Fruit fly (Drosophila melanogaster) whole organism, embryonic: ENCODE measurements around the gene CBP.

ENCODE experiments used
- Abd-B ChIP-seq: fragments of 200-800 bp; sonication (Bioruptor generic); optimal IDR thresholded peaks from 2 replicates; lab custom pipeline; 2018; ENCODE audit warnings: missing biosample characterization, mild to moderate bottlenecking, missing genetic modification characterization, moderate library complexity
- Antp ChIP-seq: fragments of 200-800 bp; sonication (Bioruptor generic); optimal IDR thresholded peaks from 3 replicates; lab custom pipeline; 2016; ENCODE audit warnings: missing biosample characterization, missing genetic modification characterization
- Atf-2 ChIP-seq: fragments of 200-800 bp; sonication (Bioruptor generic); optimal IDR thresholded peaks from 2 replicates; lab custom pipeline; 2016; ENCODE audit warnings: missing biosample characterization, missing genetic modification characterization
- CG10209 ChIP-seq: fragments of 200-800 bp; sonication (Bioruptor generic); optimal IDR thresholded peaks from 3 replicates; lab custom pipeline; 2017; ENCODE audit warnings: missing biosample characterization, mild to moderate bottlenecking, missing genetic modification characterization, missing genetic modification reagents
- CG10321 ChIP-seq: fragments of 200-800 bp; sonication (Bioruptor generic); IDR thresholded peaks from 2 replicates; pipeline ENCODE4 v1.3.6; 2022; ENCODE audit warnings: missing biosample characterization, missing genetic modification characterization
- CG10543 ChIP-seq: fragments of 200-800 bp; sonication (Bioruptor generic); optimal IDR thresholded peaks from 3 replicates; lab custom pipeline; 2017; ENCODE audit warnings: missing biosample characterization, mild to moderate bottlenecking, missing genetic modification characterization, moderate library complexity
- CG11093 ChIP-seq: fragments of 200-800 bp; sonication (Bioruptor generic); IDR thresholded peaks from 3 replicates; pipeline ENCODE4 v1.3.6; 2022; ENCODE audit warnings: missing biosample characterization, missing genetic modification characterization
- CG11560 ChIP-seq: fragments of 200-800 bp; sonication (Bioruptor generic); IDR thresholded peaks from 3 replicates; pipeline ENCODE4 v1.3.6; 2022; ENCODE audit warnings: missing biosample characterization, missing genetic modification characterization
- CG2678 ChIP-seq: fragments of 200-800 bp; sonication (Bioruptor generic); optimal IDR thresholded peaks from 3 replicates; lab custom pipeline; 2019; ENCODE audit warnings: missing biosample characterization, mild to moderate bottlenecking, missing genetic modification characterization, moderate library complexity
- CG33557 ChIP-seq: fragments of 200-800 bp; sonication (Bioruptor generic); optimal IDR thresholded peaks from 2 replicates; lab custom pipeline; 2019; ENCODE audit warnings: missing biosample characterization, mild to moderate bottlenecking, missing genetic modification characterization, moderate library complexity
- CG34376 ChIP-seq: fragments of 200-800 bp; sonication (Bioruptor generic); optimal IDR thresholded peaks from 2 replicates; lab custom pipeline; 2018; ENCODE audit warnings: missing biosample characterization, mild to moderate bottlenecking, missing genetic modification characterization
- CG7271 ChIP-seq: fragments of 200-800 bp; sonication (Bioruptor generic); optimal IDR thresholded peaks from 2 replicates; lab custom pipeline; 2018; ENCODE audit warnings: missing biosample characterization, mild to moderate bottlenecking, missing genetic modification characterization, moderate library complexity
- CG8388 ChIP-seq: fragments of 200-800 bp; sonication (Bioruptor generic); optimal IDR thresholded peaks from 2 replicates; lab custom pipeline; 2019; ENCODE audit warnings: missing biosample characterization, mild to moderate bottlenecking, missing genetic modification characterization, moderate library complexity
- CG9215 ChIP-seq: fragments of 200-800 bp; sonication (Bioruptor generic); IDR thresholded peaks from 2 replicates; pipeline ENCODE4 v1.3.6; 2022; ENCODE audit warnings: missing biosample characterization, missing genetic modification characterization
- Dfd ChIP-seq, 2 experiments: fragments of >200 bp; optimal IDR thresholded peaks; 2 replicates each; lab custom pipeline; 2017; ENCODE audit warnings: missing biosample characterization in 2 of 2, missing genetic modification characterization in 2 of 2
- GATAe ChIP-seq: fragments of 200-800 bp; sonication (Bioruptor generic); conservative IDR thresholded peaks from 2 replicates; pipeline ENCODE4 v1.3.6; 2022; ENCODE audit warnings: missing biosample characterization, missing genetic modification characterization
- H2.0 ChIP-seq: fragments of 200-800 bp; sonication (Bioruptor generic); IDR thresholded peaks from 2 replicates; pipeline ENCODE4 v1.3.6; 2022; ENCODE audit warnings: missing biosample characterization, missing genetic modification characterization
- Lhr ChIP-seq: fragments of 200-800 bp; sonication (Bioruptor generic); optimal IDR thresholded peaks from 3 replicates; lab custom pipeline; 2017; ENCODE audit warnings: mild to moderate bottlenecking, missing biosample characterization, missing genetic modification reagents, missing genetic modification characterization
- MESR4 ChIP-seq: fragments of 200-800 bp; sonication (Bioruptor generic); optimal IDR thresholded peaks from 2 replicates; lab custom pipeline; 2018; ENCODE audit warnings: missing biosample characterization, mild to moderate bottlenecking, missing genetic modification characterization, moderate library complexity
- Meics ChIP-seq: fragments of 200-800 bp; sonication (Bioruptor generic); optimal IDR thresholded peaks from 2 replicates; lab custom pipeline; 2017; ENCODE audit warnings: missing biosample characterization, mild to moderate bottlenecking, missing genetic modification characterization
- NC2α ChIP-seq: fragments of 200-800 bp; sonication (Bioruptor generic); optimal IDR thresholded peaks from 2 replicates; lab custom pipeline; 2016; ENCODE audit warnings: missing biosample characterization, missing genetic modification characterization
- Nf-YC ChIP-seq: fragments of 200-800 bp; optimal IDR thresholded peaks from 3 replicates; lab custom pipeline; 2019; ENCODE audit warnings: missing biosample characterization, mild to moderate bottlenecking, missing genetic modification characterization, moderate library complexity
- NfI ChIP-seq: fragments of 200-800 bp; sonication (Bioruptor generic); optimal IDR thresholded peaks from 3 replicates; lab custom pipeline; 2018; ENCODE audit warnings: missing biosample characterization, mild to moderate bottlenecking, missing genetic modification characterization, moderate library complexity
- Rx ChIP-seq: fragments of 200-800 bp; sonication (Bioruptor generic); IDR thresholded peaks from 2 replicates; pipeline ENCODE4 v1.3.6; 2022; ENCODE audit warnings: missing biosample characterization, missing genetic modification characterization
- Tbp ChIP-seq: fragments of >200 bp; optimal IDR thresholded peaks from 2 replicates; lab custom pipeline; 2018; ENCODE audit warnings: missing biosample characterization, missing genetic modification characterization
- Xrp1 ChIP-seq: fragments of 200-800 bp; sonication (Bioruptor generic); IDR thresholded peaks from 2 replicates; pipeline ENCODE4 v1.3.6; 2022; ENCODE audit warnings: missing biosample characterization, missing genetic modification characterization
- bowl ChIP-seq: fragments of 200-800 bp; sonication (Bioruptor generic); IDR thresholded peaks from 2 replicates; pipeline ENCODE4 v1.3.6; 2022; ENCODE audit warnings: missing biosample characterization, missing genetic modification characterization
- caup ChIP-seq: fragments of 200-800 bp; sonication (Bioruptor generic); optimal IDR thresholded peaks from 3 replicates; lab custom pipeline; 2017; ENCODE audit warnings: missing biosample characterization, mild to moderate bottlenecking, missing genetic modification characterization, moderate library complexity; ENCODE audit not compliant: severe bottlenecking
- chif ChIP-seq, 2 experiments: fragments of 200-800 bp; sonication (Bioruptor generic); optimal IDR thresholded peaks; 3 replicates each; lab custom pipeline; 2016; ENCODE audit warnings: missing biosample characterization in 2 of 2, missing genetic modification characterization in 2 of 2
- chm ChIP-seq: fragments of 200-800 bp; sonication (Bioruptor generic); IDR thresholded peaks from 2 replicates; pipeline ENCODE4 v1.3.6; 2022; ENCODE audit warnings: missing biosample characterization, missing genetic modification characterization
- corto ChIP-seq: fragments of 200-800 bp; sonication (Bioruptor generic); optimal IDR thresholded peaks from 2 replicates; lab custom pipeline; 2016; ENCODE audit warnings: missing biosample characterization, mild to moderate bottlenecking, missing genetic modification characterization, moderate library complexity
- dimm ChIP-seq: fragments of 200-800 bp; sonication (Bioruptor generic); IDR thresholded peaks from 2 replicates; pipeline ENCODE4 v1.3.6; 2022; ENCODE audit warnings: missing biosample characterization, missing genetic modification characterization
- eve ChIP-seq, 2 experiments: fragments of >200 bp; optimal IDR thresholded peaks; 2 replicates each; lab custom pipeline; 2017; ENCODE audit warnings: missing biosample characterization in 2 of 2, missing genetic modification characterization in 2 of 2
- gsb-n ChIP-seq: fragments of 200-800 bp; sonication (Bioruptor generic); optimal IDR thresholded peaks from 3 replicates; lab custom pipeline; 2018; ENCODE audit warnings: missing biosample characterization, mild to moderate bottlenecking, missing genetic modification characterization
- hkb ChIP-seq, 2 experiments: fragments of 200-800 bp in 1 of 2; fragments of >200 bp in 1 of 2; sonication (Bioruptor generic) in 1 of 2; IDR thresholded peaks in 1 of 2; optimal IDR thresholded peaks in 1 of 2; 2 replicates each; pipeline versions ENCODE4 v1.3.6 to Lab custom; 2017 to 2022; ENCODE audit warnings: missing biosample characterization in 1 of 2, missing genetic modification characterization in 1 of 2
- inv ChIP-seq: fragments of 200-800 bp; sonication (Bioruptor generic); IDR thresholded peaks from 2 replicates; pipeline ENCODE4 v1.3.6; 2022; ENCODE audit warnings: missing biosample characterization, missing genetic modification characterization; ENCODE audit not compliant: partially characterized antibody
- jigr1 ChIP-seq: fragments of 200-800 bp; sonication (Bioruptor generic); IDR thresholded peaks from 3 replicates; pipeline ENCODE4 v1.3.6; 2022; ENCODE audit warnings: missing biosample characterization, missing genetic modification characterization
- kah ChIP-seq: fragments of 200-800 bp; sonication (Bioruptor generic); optimal IDR thresholded peaks from 2 replicates; lab custom pipeline; 2018; ENCODE audit warnings: missing biosample characterization, mild to moderate bottlenecking, missing genetic modification characterization
- lola ChIP-seq, 3 experiments: fragments of >200 bp in 2 of 3; fragments of 200-800 bp in 1 of 3; sonication (Bioruptor generic) in 1 of 3; optimal IDR thresholded peaks; 2 replicates each; lab custom pipeline; 2017 to 2019; ENCODE audit warnings: missing biosample characterization in 3 of 3, missing genetic modification characterization in 3 of 3, mild to moderate bottlenecking in 1 of 3, moderate library complexity in 1 of 3
- mirr ChIP-seq: fragments of 200-800 bp; sonication (Bioruptor generic); optimal IDR thresholded peaks from 3 replicates; lab custom pipeline; 2018; ENCODE audit warnings: missing biosample characterization, mild to moderate bottlenecking, missing genetic modification characterization
- nerfin-1 ChIP-seq: fragments of 200-800 bp; sonication (Bioruptor generic); optimal IDR thresholded peaks from 3 replicates; lab custom pipeline; 2019; ENCODE audit warnings: missing biosample characterization, mild to moderate bottlenecking, missing genetic modification characterization, moderate library complexity
- sim ChIP-seq: fragments of 200-800 bp; sonication (Bioruptor generic); IDR thresholded peaks from 2 replicates; pipeline ENCODE4 v1.3.6; 2022; ENCODE audit warnings: missing biosample characterization, missing genetic modification characterization
- sisA ChIP-seq: fragments of 200-800 bp; sonication (Bioruptor generic); IDR thresholded peaks from 2 replicates; pipeline ENCODE4 v1.3.6; 2022; ENCODE audit warnings: missing biosample characterization, missing genetic modification characterization
- slbo ChIP-seq: fragments of 200-800 bp; sonication (Bioruptor generic); IDR thresholded peaks from 2 replicates; pipeline ENCODE4 v1.3.6; 2022; ENCODE audit warnings: missing biosample characterization, missing genetic modification characterization
- stc ChIP-seq: fragments of 200-800 bp; sonication (Bioruptor generic); IDR thresholded peaks from 2 replicates; pipeline ENCODE4 v1.3.6; 2022; ENCODE audit warnings: missing biosample characterization, missing genetic modification characterization
- stwl ChIP-seq: fragments of 200-800 bp; sonication (Bioruptor generic); optimal IDR thresholded peaks from 3 replicates; lab custom pipeline; 2018; ENCODE audit warnings: missing biosample characterization, mild to moderate bottlenecking, missing genetic modification characterization, moderate library complexity
- z ChIP-seq: fragments of 200-800 bp; sonication (Bioruptor generic); IDR thresholded peaks from 3 replicates; pipeline ENCODE4 v1.3.6; 2022; ENCODE audit warnings: missing biosample characterization, missing genetic modification characterization

CBP gene

dm6 chrX:7306538-7307477 lies 30.3 kb upstream of the CBP start (continued):
- TF ChIP-seq MESR4 (no peak), caup (GFP tag; lab: Kevin White, UChicago) (peak; percentile 86), mirr (GFP tag; lab: Kevin White, UChicago) (peak; percentile 47), slbo (GFP tag; lab: Robert Waterston, UW) (peak; percentile 73), H2.0 (GFP tag; lab: Robert Waterston, UW) (peak; percentile 40), CG33557 (GFP tag; lab: Kevin White, UChicago) (peak; percentile 91), lola (GFP tag; optimal IDR thresholded peaks at IDR 0.05; lab: Kevin White, UChicago) (peak in 1 of 3 experiments; percentile 98), bowl (no peak; the same call in 1 of the 2 replicates), CG10321 (GFP tag; lab: Robert Waterston, UW) (no peak), sim (GFP tag; lab: Robert Waterston, UW) (peak; percentile 42; the same call in 1 of the 2 replicates), Nf-YC (peak; percentile 87), eve (GFP tag; optimal IDR thresholded peaks at IDR 0.05; lab: Kevin White, UChicago) (no peak), CG11560 (tag; lab: Robert Waterston, UW) (peak; percentile 63; the same call in 1 of the 3 replicates), inv (no peak), Meics (peak; percentile 96), gsb-n (tag; lab: Kevin White, UChicago) (peak; percentile 92), kah (peak; percentile 76), Lhr (GFP tag; lab: Kevin White, UChicago) (peak; percentile 70), dimm (GFP tag; lab: Robert Waterston, UW) (peak; percentile 53; the same call in 1 of the 2 replicates), NC2α (GFP tag; lab: Kevin White, UChicago) (peak; percentile 61), Antp (peak; percentile 68), CG10209 (peak; percentile 98), CG9215 (peak; percentile 77), GATAe (GFP tag; lab: Robert Waterston, UW) (no peak), Atf-2 (GFP tag; lab: Kevin White, UChicago) (peak; percentile 89), chif (GFP tag; optimal IDR thresholded peaks at IDR 0.05; lab: Kevin White, UChicago) (peak; percentile 76 to 89), z (GFP tag; lab: Robert Waterston, UW) (0 out of 3 replicates have a peak, but pooled peaks have one; percentile 30), CG7271 (tag; lab: Kevin White, UChicago) (peak; percentile 53), CG2678 (tag; lab: Kevin White, UChicago) (peak; percentile 96), CG34376 (no peak), corto (GFP tag; lab: Kevin White, UChicago) (no peak), Dfd (GFP tag; optimal IDR thresholded peaks at IDR 0.05; lab: Kevin White, UChicago) (no peak), CG11093 (GFP tag; lab: Robert Waterston, UW) (peak; percentile 80), Xrp1 (GFP tag; lab: Robert Waterston, UW) (peak; percentile 82), CG10543 (peak; percentile 84), stc (GFP tag; lab: Robert Waterston, UW) (peak; percentile 61; the same call in 1 of the 2 replicates), chm (GFP tag; lab: Robert Waterston, UW) (no peak), hkb (optimal IDR thresholded peaks at IDR 0.05; lab: Kevin White, UChicago) (no peak), hkb (GFP tag; IDR thresholded peaks at IDR 0.05; lab: Robert Waterston, UW) (no peak; the same call in none of the 2 replicates), Rx (GFP tag; lab: Robert Waterston, UW) (peak; percentile 58; the same call in 1 of the 2 replicates), stwl (tag; lab: Kevin White, UChicago) (peak; percentile 16), Abd-B (GFP tag; lab: Kevin White, UChicago) (peak; percentile 96), CG8388 (GFP tag; lab: Kevin White, UChicago) (peak; percentile 93), nerfin-1 (tag; lab: Kevin White, UChicago) (peak; percentile 81), NfI (GFP tag; lab: Kevin White, UChicago) (peak; percentile 92), sisA (peak; percentile 77), jigr1 (peak; percentile 80; the same call in 2 of the 3 replicates), Tbp (GFP tag; lab: Kevin White, UChicago) (no peak)
